Worm (Caenorhabditis elegans): ENCODE measurements around the gene K04A8.20.
A peak's percentile ranks its signal among the peaks of the same experiment; 100 is the strongest.

ce11 chrV:6541875-6542274, 7.4 kb upstream of the K04A8.20 start:
- TF ChIP-seq nhr-28 (tag; optimal IDR thresholded peaks at IDR 0.05) (no peak), lsy-2 (tag; optimal IDR thresholded peaks at IDR 0.05) (no peak), ztf-11 (tag; optimal IDR thresholded peaks at IDR 0.05) (no peak), ham-2 (GFP tag; optimal IDR thresholded peaks at IDR 0.05) (peak; percentile 84), unc-62 (GFP tag; optimal IDR thresholded peaks at IDR 0.05) (no peak), elt-1 (tag; optimal IDR thresholded peaks at IDR 0.05; ENCODE audit: borderline replicate concordance, insufficient read depth) (no peak), nhr-76 (tag; optimal IDR thresholded peaks at IDR 0.05) (no peak), drap-1 (GFP tag; optimal IDR thresholded peaks at IDR 0.05) (no peak), unc-39 (tag; optimal IDR thresholded peaks at IDR 0.05) (no peak), sptf-1 (tag; optimal IDR thresholded peaks at IDR 0.05) (no peak)

Data from whole organism, mixed stage, embryonic.